Fruit fly (Drosophila melanogaster): ENCODE data around the gene CG33120.

DNA sequence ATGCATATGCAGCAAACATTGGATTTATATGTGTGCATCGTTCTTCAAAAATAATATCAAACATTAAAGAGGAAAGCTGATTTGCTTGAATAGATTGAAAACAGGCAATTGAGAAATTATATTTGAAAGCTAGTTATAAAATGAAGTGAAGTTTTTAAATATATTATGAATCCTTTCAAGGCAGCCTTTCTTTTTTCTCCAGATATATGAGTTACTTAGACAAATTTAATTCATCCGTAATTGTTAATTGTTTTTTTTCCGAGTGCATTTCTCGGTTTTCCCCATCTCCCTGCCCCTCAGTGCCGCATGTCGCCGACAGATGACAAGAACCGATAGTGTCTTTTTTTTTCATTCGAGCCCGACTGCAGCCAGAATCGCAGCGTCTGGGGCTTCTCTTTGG, 27.4 kb upstream of the CG33120 start:
- TF ChIP-seq CTCF (optimal IDR thresholded peaks at IDR 0.05) (no peak), CG8478 (optimal IDR thresholded peaks at IDR 0.05) (no peak)
